Worm (Caenorhabditis elegans) whole organism, L3 larva: Measurements from ENCODE around the gene T10C6.16.
A peak's percentile ranks its signal among the peaks of the same experiment; 100 is the strongest.
"Not testable (repeated sequence)": the region's sequence is repeated elsewhere in the genome, so short reads cannot be mapped to it uniquely, and the experiment has no call there.

ENCODE experiments used
- ZK546.5 ChIP-seq: sonication (generic microtip); optimal IDR thresholded peaks from 2 replicates; lab custom pipeline; 2017; ENCODE audit warnings: missing biosample characterization, missing genetic modification characterization
- ceh-16 ChIP-seq: sonication (generic microtip); optimal IDR thresholded peaks from 2 replicates; lab custom pipeline; 2017; ENCODE audit warnings: missing biosample characterization, missing genetic modification characterization
- fkh-10 ChIP-seq: sonication (generic microtip); optimal IDR thresholded peaks from 2 replicates; lab custom pipeline; 2017; ENCODE audit warnings: missing biosample characterization, missing genetic modification reagents, missing genetic modification characterization
- fos-1 ChIP-seq: fragments of 150-350 bp; optimal IDR thresholded peaks from 2 replicates; lab custom pipeline; 2014; ENCODE audit warnings: missing biosample characterization, missing genetic modification characterization
- mdl-1 ChIP-seq: fragments of 150-350 bp; optimal IDR thresholded peaks from 2 replicates; lab custom pipeline; 2014; ENCODE audit warnings: missing biosample characterization, missing genetic modification characterization
- nfya-1 ChIP-seq: sonication (generic microtip); optimal IDR thresholded peaks from 2 replicates; lab custom pipeline; 2017; ENCODE audit warnings: missing genetic modification characterization, mild to moderate bottlenecking, missing compliant biosample characterization, antibody characterized with exemption, moderate library complexity; ENCODE audit not compliant: insufficient read depth
- nhr-11 ChIP-seq: fragments of 150-350 bp; optimal IDR thresholded peaks from 2 replicates; lab custom pipeline; 2014; ENCODE audit warnings: missing biosample characterization, missing genetic modification characterization
- nhr-28 ChIP-seq: fragments of 150-350 bp; optimal IDR thresholded peaks from 2 replicates; lab custom pipeline; 2014; ENCODE audit warnings: missing biosample characterization, missing genetic modification characterization
- nhr-43 ChIP-seq: sonication (generic microtip); optimal IDR thresholded peaks from 2 replicates; lab custom pipeline; 2016; ENCODE audit warnings: mild to moderate bottlenecking, missing genetic modification characterization, missing compliant biosample characterization; ENCODE audit not compliant: poor library complexity, severe bottlenecking
- skn-1 ChIP-seq: fragments of 150-350 bp; optimal IDR thresholded peaks from 2 replicates; lab custom pipeline; 2014; ENCODE audit warnings: missing biosample characterization, missing genetic modification characterization
- snpc-4 ChIP-seq: fragments of 150-350 bp; optimal IDR thresholded peaks from 2 replicates; lab custom pipeline; 2014; ENCODE audit warnings: missing biosample characterization, missing genetic modification characterization
- unc-39 ChIP-seq: sonication (generic microtip); optimal IDR thresholded peaks from 4 replicates; lab custom pipeline; 2017; ENCODE audit warnings: missing biosample characterization, missing genetic modification characterization
- unc-62 ChIP-seq: fragments of 150-350 bp; sonication (generic microtip); optimal IDR thresholded peaks from 4 replicates; lab custom pipeline; 2014; ENCODE audit warnings: missing biosample characterization, missing genetic modification reagents, missing genetic modification characterization

DNA sequence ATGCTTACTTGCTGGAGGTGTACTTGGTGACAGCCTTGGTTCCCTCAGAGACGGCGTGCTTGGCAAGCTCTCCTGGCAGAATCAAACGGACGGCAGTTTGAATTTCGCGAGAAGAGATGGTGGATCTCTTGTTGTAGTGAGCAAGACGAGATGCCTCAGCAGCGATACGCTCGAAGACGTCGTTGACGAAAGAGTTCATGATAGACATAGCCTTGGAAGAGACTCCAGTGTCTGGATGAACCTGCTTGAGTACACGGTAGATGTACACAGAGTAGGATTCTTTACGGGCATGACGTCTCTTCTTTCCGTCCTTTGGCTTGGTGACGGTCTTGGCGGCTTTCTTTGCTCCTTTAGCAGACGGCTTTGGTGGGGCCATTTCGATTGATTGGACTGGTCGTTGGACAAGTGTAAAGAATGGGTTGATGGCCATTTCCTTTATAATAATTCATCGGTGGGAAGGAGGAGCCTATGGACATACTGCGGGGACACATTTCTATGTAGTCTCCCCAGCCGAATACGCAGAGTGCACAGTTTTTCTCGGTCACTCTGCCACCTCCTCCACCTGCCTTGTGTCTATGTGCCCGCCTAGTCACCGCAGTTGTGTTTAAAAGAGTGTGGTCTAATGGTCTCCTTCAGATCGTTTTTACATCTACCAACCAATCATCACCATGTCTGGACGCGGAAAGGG is 7.5 kb upstream of the T10C6.16 start, which contains the start of the genes his-4 and his-3:
- TF ChIP-seq unc-39; nhr-28 (tag; lab: Kevin White, UChicago); fos-1; mdl-1 (tag; lab: Kevin White, UChicago); ZK546.5 (tag; lab: Kevin White, UChicago); ceh-16 (tag; lab: Kevin White, UChicago); unc-62 (GFP tag; lab: Kevin White, UChicago); nfya-1 (tag; lab: Kevin White, UChicago); fkh-10; skn-1 (tag; lab: Kevin White, UChicago); nhr-11; nhr-43 (tag; lab: Kevin White, UChicago): not testable (repeated sequence)
- peak; percentile 28 for TF ChIP-seq snpc-4 (tag; lab: Kevin White, UChicago)
